Worm (Caenorhabditis elegans) whole organism, L4 larva: Measurements from ENCODE around the gene npp-27.

Experiments
- F10B5.3 ChIP-seq: sonication (generic microtip); optimal IDR thresholded peaks from 2 replicates; lab custom pipeline; 2016; ENCODE audit warnings: mild to moderate bottlenecking, missing genetic modification characterization, missing compliant biosample characterization
- F44E2.7 ChIP-seq: fragments of 200-800 bp; sonication (Bioruptor generic); IDR thresholded peaks from 2 replicates; pipeline ENCODE4 v2.1.2; 2022; ENCODE audit warnings: missing genetic modification characterization, missing compliant biosample characterization
- F49E8.2 ChIP-seq: sonication (generic microtip); optimal IDR thresholded peaks from 2 replicates; lab custom pipeline; 2016; ENCODE audit warnings: missing compliant biosample characterization, mild to moderate bottlenecking, missing genetic modification characterization, borderline replicate concordance
- T20F7.1 ChIP-seq: fragments of 200-800 bp; sonication (Bioruptor generic); optimal IDR thresholded peaks from 2 replicates; lab custom pipeline; 2018; ENCODE audit warnings: mild to moderate bottlenecking, missing genetic modification characterization, missing compliant biosample characterization
- Y105C5A.15 ChIP-seq: fragments of 200-800 bp; sonication (Bioruptor generic); IDR thresholded peaks from 2 replicates; pipeline ENCODE4 v1.3.6; 2022; ENCODE audit warnings: missing genetic modification characterization, missing compliant biosample characterization
- Y5F2A.4 ChIP-seq: fragments of 200-800 bp; sonication (Bioruptor generic); optimal IDR thresholded peaks from 2 replicates; lab custom pipeline; 2018; ENCODE audit warnings: mild to moderate bottlenecking, missing genetic modification characterization, missing compliant biosample characterization
- aha-1 ChIP-seq: fragments of 150-350 bp; peaks from one replicate; lab custom pipeline; 2014; ENCODE audit warnings: missing biosample characterization, missing genetic modification characterization
- ces-1 ChIP-seq: fragments of 150-350 bp; sonication (generic microtip); optimal IDR thresholded peaks from 4 replicates; lab custom pipeline; 2014; ENCODE audit warnings: missing biosample characterization, missing genetic modification reagents, missing genetic modification characterization
- daf-16 ChIP-seq, 3 experiments: sonication (generic microtip); optimal IDR thresholded peaks; 2 replicates each; lab custom pipeline; 2016 to 2017; ENCODE audit warnings: missing genetic modification characterization in 3 of 3, missing genetic modification reagents in 3 of 3, mild to moderate bottlenecking in 2 of 3, missing compliant biosample characterization in 2 of 3, missing biosample characterization in 1 of 3, moderate library complexity in 1 of 3
- dmd-6 ChIP-seq: fragments of 200-800 bp; sonication (Bioruptor generic); IDR thresholded peaks from 2 replicates; pipeline ENCODE4 v1.3.6; 2022; ENCODE audit warnings: missing genetic modification reagents, missing genetic modification characterization, missing compliant biosample characterization
- duxl-1 ChIP-seq: sonication (generic microtip); optimal IDR thresholded peaks from 2 replicates; lab custom pipeline; 2016; ENCODE audit warnings: mild to moderate bottlenecking, missing genetic modification characterization, moderate library complexity, missing compliant biosample characterization; ENCODE audit not compliant: poor library complexity
- dve-1 ChIP-seq: sonication (generic microtip); optimal IDR thresholded peaks from 2 replicates; lab custom pipeline; 2017; ENCODE audit warnings: antibody characterized with exemption, mild to moderate bottlenecking, missing genetic modification characterization, missing compliant biosample characterization; ENCODE audit not compliant: insufficient read depth
- egl-27 ChIP-seq: sonication (generic microtip); optimal IDR thresholded peaks from 3 replicates; lab custom pipeline; 2017; ENCODE audit warnings: missing biosample characterization, missing genetic modification reagents, missing genetic modification characterization
- fkh-10 ChIP-seq: fragments of 150-350 bp; optimal IDR thresholded peaks from 2 replicates; lab custom pipeline; 2014; ENCODE audit warnings: missing biosample characterization, missing genetic modification reagents, missing genetic modification characterization
- gei-8 ChIP-seq: fragments of 200-800 bp; sonication (Bioruptor generic); optimal IDR thresholded peaks from 2 replicates; lab custom pipeline; 2018; ENCODE audit warnings: mild to moderate bottlenecking, missing genetic modification characterization, missing compliant biosample characterization
- hmg-1.1 ChIP-seq: fragments of 200-800 bp; sonication (Bioruptor generic); IDR thresholded peaks from 2 replicates; pipeline ENCODE4 v1.3.6; 2022; ENCODE audit warnings: missing genetic modification reagents, missing genetic modification characterization, missing compliant biosample characterization
- lim-7 ChIP-seq: fragments of 200-800 bp; sonication (Bioruptor generic); IDR thresholded peaks from 2 replicates; pipeline ENCODE4 v1.3.6; 2022; ENCODE audit warnings: missing genetic modification characterization, missing compliant biosample characterization
- lir-3 ChIP-seq: sonication (generic microtip); optimal IDR thresholded peaks from 2 replicates; lab custom pipeline; 2016; ENCODE audit warnings: mild to moderate bottlenecking, missing genetic modification characterization, missing compliant biosample characterization
- mxl-2 ChIP-seq: fragments of 200-800 bp; sonication (Bioruptor generic); conservative IDR thresholded peaks from 2 replicates; pipeline ENCODE4 v1.3.6; 2022; ENCODE audit warnings: missing genetic modification reagents, missing genetic modification characterization, missing compliant biosample characterization
- nhr-10 ChIP-seq: fragments of 150-350 bp; optimal IDR thresholded peaks from 2 replicates; lab custom pipeline; 2014; ENCODE audit warnings: missing biosample characterization, missing genetic modification characterization
- nhr-11 ChIP-seq: fragments of 150-350 bp; optimal IDR thresholded peaks from 2 replicates; lab custom pipeline; 2014; ENCODE audit warnings: missing biosample characterization, missing genetic modification characterization
- nhr-28 ChIP-seq: fragments of 150-350 bp; optimal IDR thresholded peaks from 2 replicates; lab custom pipeline; 2014; ENCODE audit warnings: missing biosample characterization, missing genetic modification characterization
- nhr-41 ChIP-seq: fragments of 200-800 bp; sonication (Bioruptor generic); IDR thresholded peaks from 2 replicates; pipeline ENCODE4 v1.3.6; 2022; ENCODE audit warnings: missing genetic modification reagents, missing genetic modification characterization, missing compliant biosample characterization
- nhr-77 ChIP-seq: fragments of 150-350 bp; optimal IDR thresholded peaks from 2 replicates; lab custom pipeline; 2014; ENCODE audit warnings: missing biosample characterization, missing genetic modification characterization
- php-3 ChIP-seq: fragments of 200-800 bp; sonication (Bioruptor generic); IDR thresholded peaks from 2 replicates; pipeline ENCODE4 v1.3.6; 2022; ENCODE audit warnings: missing genetic modification reagents, missing genetic modification characterization, missing compliant biosample characterization
- pqm-1 ChIP-seq: sonication (generic microtip); optimal IDR thresholded peaks from 2 replicates; lab custom pipeline; 2017; ENCODE audit warnings: missing biosample characterization, missing genetic modification characterization
- rbr-2 ChIP-seq: sonication (generic microtip); optimal IDR thresholded peaks from 2 replicates; lab custom pipeline; 2016; ENCODE audit warnings: missing genotype, missing genetic modification characterization, missing compliant biosample characterization
- sdz-12 ChIP-seq: fragments of 200-800 bp; sonication (Bioruptor generic); optimal IDR thresholded peaks from 2 replicates; lab custom pipeline; 2018; ENCODE audit warnings: mild to moderate bottlenecking, missing genetic modification characterization, missing compliant biosample characterization
- snpc-4 ChIP-seq: fragments of 150-350 bp; optimal IDR thresholded peaks from 2 replicates; lab custom pipeline; 2014; ENCODE audit warnings: missing biosample characterization, missing genetic modification characterization
- spr-1 ChIP-seq: sonication (generic microtip); optimal IDR thresholded peaks from 2 replicates; lab custom pipeline; 2016; ENCODE audit warnings: mild to moderate bottlenecking, missing genetic modification characterization, missing compliant biosample characterization
- unc-130 ChIP-seq: sonication (generic microtip); optimal IDR thresholded peaks from 2 replicates; lab custom pipeline; 2016; ENCODE audit warnings: missing genetic modification reagents, missing genetic modification characterization, missing compliant biosample characterization
- unc-39 ChIP-seq: sonication (generic microtip); optimal IDR thresholded peaks from 2 replicates; lab custom pipeline; 2017; ENCODE audit warnings: missing biosample characterization, missing genetic modification characterization
- unc-62 ChIP-seq, 3 experiments: fragments of 150-350 bp in 1 of 3; sonication (generic microtip); optimal IDR thresholded peaks in 2 of 3; peaks in 1 of 3; 1 replicate in 1 of 3; 2 replicates in 2 of 3; lab custom pipeline; 2014 to 2017; ENCODE audit warnings: missing biosample characterization in 3 of 3, missing genetic modification characterization in 3 of 3, missing genetic modification reagents in 3 of 3, missing genotype in 1 of 3

The npp-27 gene

ce11 chrIV:7881166-7881565 is 28.9 kb downstream of the npp-27 start:
- TF ChIP-seq nhr-77 (tag; lab: Kevin White, UChicago) (peak; percentile 6), nhr-28 (tag; lab: Kevin White, UChicago) (peak; percentile 14), pqm-1 (tag; lab: Kevin White, UChicago) (peak; percentile 49), aha-1 (peak; percentile 18), ces-1 (GFP tag; lab: Kevin White, UChicago) (no peak), php-3 (GFP tag; lab: Robert Waterston, UW) (peak; percentile 67), dve-1 (peak; percentile 44), gei-8 (GFP tag; lab: Kevin White, UChicago) (no peak), F44E2.7 (GFP tag; lab: Robert Waterston, UW) (no peak), daf-16 (GFP tag; optimal IDR thresholded peaks at IDR 0.05; lab: Kevin White, UChicago) (no peak), daf-16 (tag; optimal IDR thresholded peaks at IDR 0.05; lab: Kevin White, UChicago) (peak; percentile 44), F49E8.2 (tag; lab: Kevin White, UChicago) (no peak)
- TF ChIP-seq, all 104 proteins: peak for 7

ce11 chrIV:7879017-7879416 is 31.0 kb downstream of the npp-27 start, which contains the start of gene srt-73:
Gene srt-73 (plus strand): TSS chrIV:7879317.
- no peak for TF ChIP-seq duxl-1 (tag; lab: Kevin White, UChicago)
- TF ChIP-seq snpc-4 (tag; lab: Kevin White, UChicago), result no peak
- no peak for TF ChIP-seq egl-27
- no peak for TF ChIP-seq spr-1 (tag; lab: Kevin White, UChicago)
- no peak for TF ChIP-seq Y105C5A.15 (GFP tag; lab: Robert Waterston, UW)
- TF ChIP-seq unc-130, result no peak
- no peak for TF ChIP-seq ces-1 (GFP tag; lab: Kevin White, UChicago)
- no peak for TF ChIP-seq nhr-28 (tag; lab: Kevin White, UChicago)
- no peak for TF ChIP-seq hmg-1.1 (GFP tag; lab: Robert Waterston, UW)
- TF ChIP-seq fkh-10 (GFP tag; lab: Kevin White, UChicago), result no peak
- TF ChIP-seq dmd-6, result no peak
- TF ChIP-seq sdz-12 (GFP tag; lab: Kevin White, UChicago), result no peak
- TF ChIP-seq lir-3 (tag; lab: Kevin White, UChicago), result no peak
- no peak for TF ChIP-seq Y5F2A.4 (GFP tag; lab: Kevin White, UChicago)
- TF ChIP-seq, all 104 proteins: peak for 0

- TF ChIP-seq rbr-2 (tag; lab: Kevin White, UChicago), result no peak
- no peak for TF ChIP-seq F10B5.3 (tag; lab: Kevin White, UChicago)
- no peak for TF ChIP-seq nhr-11 (tag; lab: Kevin White, UChicago)
- no peak for TF ChIP-seq nhr-10 (tag; lab: Kevin White, UChicago)
- no peak for TF ChIP-seq duxl-1 (tag; lab: Kevin White, UChicago)
- TF ChIP-seq nhr-28 (tag; lab: Kevin White, UChicago), result no peak
- TF ChIP-seq fkh-10 (GFP tag; lab: Kevin White, UChicago), result no peak
- TF ChIP-seq nhr-41 (GFP tag; lab: Robert Waterston, UW), result no peak
- TF ChIP-seq unc-39 (tag; lab: Kevin White, UChicago), result no peak
- TF ChIP-seq mxl-2 (GFP tag; lab: Robert Waterston, UW), result no peak
- TF ChIP-seq T20F7.1, result no peak
- no peak for TF ChIP-seq unc-62 (GFP tag; optimal IDR thresholded peaks at IDR 0.05 in 1 of 2; lab: Kevin White, UChicago)
- TF ChIP-seq unc-62 (tag; optimal IDR thresholded peaks at IDR 0.05; lab: Kevin White, UChicago), result no peak
- TF ChIP-seq lim-7 (GFP tag; lab: Robert Waterston, UW), result no peak
Measured at ce11 chrIV:7877781-7878180, 32.3 kb downstream of the npp-27 start, which contains the start of gene kin-26. Gene kin-26 (minus strand): TSS chrIV:7877881.

ce11 chrIV:7877255-7877654 is 32.8 kb downstream of the npp-27 start:
- no peak for TF ChIP-seq daf-16 (GFP tag; optimal IDR thresholded peaks at IDR 0.05; lab: Kevin White, UChicago)
- no peak for TF ChIP-seq daf-16 (tag; optimal IDR thresholded peaks at IDR 0.05; lab: Kevin White, UChicago)
- TF ChIP-seq unc-62 (GFP tag; optimal IDR thresholded peaks at IDR 0.05 in 1 of 2; lab: Kevin White, UChicago), result peak in 1 of 2 experiments; percentile 52
- TF ChIP-seq unc-62 (tag; optimal IDR thresholded peaks at IDR 0.05; lab: Kevin White, UChicago), result no peak
- peak; percentile 96 for TF ChIP-seq aha-1
